Fruit fly (Drosophila melanogaster) whole organism, embryonic: Measurements from ENCODE around the gene Sf3a2.

Source experiments
- ATbp ChIP-seq: fragments of 200-800 bp; sonication (Bioruptor generic); optimal IDR thresholded peaks from 2 replicates; lab custom pipeline; 2017; ENCODE audit warnings: missing biosample characterization, mild to moderate bottlenecking, missing genetic modification characterization, missing genetic modification reagents
- Atf-2 ChIP-seq: fragments of 200-800 bp; sonication (Bioruptor generic); optimal IDR thresholded peaks from 2 replicates; lab custom pipeline; 2016; ENCODE audit warnings: missing biosample characterization, missing genetic modification characterization
- Atf3 ChIP-seq: fragments of 200-800 bp; sonication (Bioruptor generic); optimal IDR thresholded peaks from 3 replicates; lab custom pipeline; 2016; ENCODE audit warnings: missing biosample characterization, missing genetic modification characterization
- CG10147 ChIP-seq: fragments of 200-800 bp; sonication (Bioruptor generic); optimal IDR thresholded peaks from 2 replicates; lab custom pipeline; 2019; ENCODE audit warnings: missing biosample characterization, mild to moderate bottlenecking, missing genetic modification characterization, moderate library complexity
- CG10979 ChIP-seq: fragments of 200-800 bp; sonication (Bioruptor generic); optimal IDR thresholded peaks from 2 replicates; lab custom pipeline; 2018; ENCODE audit warnings: missing biosample characterization, mild to moderate bottlenecking, missing genetic modification characterization, moderate library complexity
- CG11456 ChIP-seq: fragments of 200-800 bp; sonication (Bioruptor generic); IDR thresholded peaks from 3 replicates; pipeline ENCODE4 v1.3.6; 2022; ENCODE audit warnings: missing biosample characterization, missing genetic modification characterization
- CG12299 ChIP-seq: fragments of 200-800 bp; sonication (Bioruptor generic); optimal IDR thresholded peaks from 2 replicates; lab custom pipeline; 2018; ENCODE audit warnings: missing biosample characterization, mild to moderate bottlenecking, missing genetic modification characterization
- CG16813 ChIP-seq: fragments of 200-800 bp; sonication (Bioruptor generic); IDR thresholded peaks from 3 replicates; pipeline ENCODE4 v1.3.6; 2022; ENCODE audit warnings: missing biosample characterization, missing genetic modification characterization; ENCODE audit not compliant: partially characterized antibody
- CG16815 ChIP-seq: fragments of 200-800 bp; sonication (Bioruptor generic); optimal IDR thresholded peaks from 3 replicates; lab custom pipeline; 2017; ENCODE audit warnings: missing biosample characterization, mild to moderate bottlenecking, missing genetic modification characterization
- CG17385 ChIP-seq: fragments of 200-800 bp; sonication (Bioruptor generic); optimal IDR thresholded peaks from 3 replicates; lab custom pipeline; 2018; ENCODE audit warnings: missing biosample characterization, mild to moderate bottlenecking, missing genetic modification characterization
- CG17829 ChIP-seq: fragments of 200-800 bp; optimal IDR thresholded peaks from 2 replicates; lab custom pipeline; 2019; ENCODE audit warnings: missing biosample characterization, mild to moderate bottlenecking, missing genetic modification characterization, moderate library complexity
- CG18011 ChIP-seq: fragments of 200-800 bp; sonication (Bioruptor generic); optimal IDR thresholded peaks from 2 replicates; lab custom pipeline; 2017; ENCODE audit warnings: missing biosample characterization, missing genetic modification characterization, mild to moderate bottlenecking, moderate library complexity, missing genotype
- CG6765 ChIP-seq: fragments of 200-800 bp; sonication (Bioruptor generic); optimal IDR thresholded peaks from 3 replicates; lab custom pipeline; 2017; ENCODE audit warnings: missing biosample characterization, mild to moderate bottlenecking, missing genetic modification characterization
- CG7745 ChIP-seq: fragments of 200-800 bp; sonication (Bioruptor generic); optimal IDR thresholded peaks from 2 replicates; lab custom pipeline; 2018; ENCODE audit warnings: missing biosample characterization, mild to moderate bottlenecking, missing genetic modification characterization, moderate library complexity
- CG7928 ChIP-seq: fragments of 200-800 bp; sonication (Bioruptor generic); optimal IDR thresholded peaks from 2 replicates; lab custom pipeline; 2017; ENCODE audit warnings: missing biosample characterization, mild to moderate bottlenecking, missing genetic modification characterization
- CG8924 ChIP-seq: fragments of 200-800 bp; optimal IDR thresholded peaks from 3 replicates; lab custom pipeline; 2019; ENCODE audit warnings: missing biosample characterization, mild to moderate bottlenecking, missing genetic modification characterization, moderate library complexity
- D ChIP-seq, 2 experiments: fragments of 200-800 bp in 1 of 2; fragments of >200 bp in 1 of 2; sonication (Bioruptor generic) in 1 of 2; optimal IDR thresholded peaks; 2 replicates in 1 of 2; 3 replicates in 1 of 2; lab custom pipeline; 2017; ENCODE audit warnings: mild to moderate bottlenecking in 1 of 2, missing biosample characterization in 1 of 2, missing genetic modification characterization in 1 of 2, missing genetic modification reagents in 1 of 2
- Doc2 ChIP-seq: fragments of 200-800 bp; sonication (Bioruptor generic); IDR thresholded peaks from 2 replicates; pipeline ENCODE4 v1.3.6; 2022; ENCODE audit warnings: missing biosample characterization, missing genetic modification characterization
- E2f2 ChIP-seq: fragments of 200-800 bp; sonication (Bioruptor generic); IDR thresholded peaks from 2 replicates; pipeline ENCODE4 v1.3.6; 2022; ENCODE audit warnings: missing biosample characterization, missing genetic modification characterization
- HmgD ChIP-seq: fragments of 200-800 bp; sonication (Bioruptor generic); optimal IDR thresholded peaks from 3 replicates; lab custom pipeline; 2016; ENCODE audit warnings: missing biosample characterization, missing genetic modification characterization
- Hmx ChIP-seq: fragments of 200-800 bp; sonication (Bioruptor generic); optimal IDR thresholded peaks from 2 replicates; lab custom pipeline; 2016; ENCODE audit warnings: missing biosample characterization, missing genetic modification characterization
- Hr39 ChIP-seq: fragments of >200 bp; optimal IDR thresholded peaks from 2 replicates; lab custom pipeline; 2017
- MTF-1 ChIP-seq: fragments of 200-800 bp; sonication (Bioruptor generic); optimal IDR thresholded peaks from 2 replicates; lab custom pipeline; 2018; ENCODE audit warnings: missing biosample characterization, mild to moderate bottlenecking, missing genetic modification characterization, borderline replicate concordance
- Meics ChIP-seq: fragments of 200-800 bp; sonication (Bioruptor generic); optimal IDR thresholded peaks from 2 replicates; lab custom pipeline; 2017; ENCODE audit warnings: missing biosample characterization, mild to moderate bottlenecking, missing genetic modification characterization
- Mes4 ChIP-seq: fragments of 200-800 bp; sonication (Bioruptor generic); optimal IDR thresholded peaks from 2 replicates; lab custom pipeline; 2016; ENCODE audit warnings: missing biosample characterization, missing genetic modification characterization
- Pdp1 ChIP-seq, 2 experiments: fragments of 200-800 bp; sonication (Bioruptor generic); optimal IDR thresholded peaks; 3 replicates each; lab custom pipeline; 2016; ENCODE audit warnings: missing biosample characterization in 2 of 2, missing genetic modification characterization in 2 of 2, mild to moderate bottlenecking in 1 of 2, moderate library complexity in 1 of 2
- Ssrp ChIP-seq: fragments of 200-800 bp; sonication (Bioruptor generic); optimal IDR thresholded peaks from 2 replicates; lab custom pipeline; 2018; ENCODE audit warnings: missing biosample characterization, mild to moderate bottlenecking, missing genetic modification characterization, moderate library complexity
- Xrp1 ChIP-seq: fragments of 200-800 bp; sonication (Bioruptor generic); IDR thresholded peaks from 2 replicates; pipeline ENCODE4 v1.3.6; 2022; ENCODE audit warnings: missing biosample characterization, missing genetic modification characterization
- ash1 ChIP-seq: fragments of 200-800 bp; sonication (Bioruptor generic); optimal IDR thresholded peaks from 2 replicates; lab custom pipeline; 2018; ENCODE audit warnings: missing biosample characterization, mild to moderate bottlenecking, missing genetic modification characterization
- az2 ChIP-seq: fragments of 200-800 bp; sonication (Bioruptor generic); optimal IDR thresholded peaks from 3 replicates; lab custom pipeline; 2016; ENCODE audit warnings: missing biosample characterization, missing genetic modification characterization
- bsh ChIP-seq, 2 experiments: fragments of 200-800 bp; sonication (Bioruptor generic); optimal IDR thresholded peaks; 2 replicates each; lab custom pipeline; 2017 to 2018; ENCODE audit warnings: mild to moderate bottlenecking in 2 of 2, missing biosample characterization in 2 of 2, missing genetic modification characterization in 2 of 2, moderate library complexity in 1 of 2
- caup ChIP-seq: fragments of 200-800 bp; sonication (Bioruptor generic); optimal IDR thresholded peaks from 3 replicates; lab custom pipeline; 2017; ENCODE audit warnings: missing biosample characterization, mild to moderate bottlenecking, missing genetic modification characterization, moderate library complexity; ENCODE audit not compliant: severe bottlenecking
- corto ChIP-seq: fragments of 200-800 bp; sonication (Bioruptor generic); optimal IDR thresholded peaks from 2 replicates; lab custom pipeline; 2016; ENCODE audit warnings: missing biosample characterization, mild to moderate bottlenecking, missing genetic modification characterization, moderate library complexity
- dmrt99B ChIP-seq: fragments of 200-800 bp; sonication (Bioruptor generic); optimal IDR thresholded peaks from 2 replicates; lab custom pipeline; 2018; ENCODE audit warnings: missing biosample characterization, mild to moderate bottlenecking, missing genetic modification characterization, moderate library complexity
- dpn ChIP-seq, 2 experiments: fragments of 200-800 bp; sonication (Bioruptor generic); optimal IDR thresholded peaks; 3 replicates each; lab custom pipeline; 2016; ENCODE audit warnings: missing biosample characterization in 2 of 2, missing genetic modification characterization in 2 of 2
- hb ChIP-seq: fragments of 200-800 bp; sonication (Bioruptor generic); IDR thresholded peaks from 3 replicates; pipeline ENCODE4 v1.3.6; 2022; ENCODE audit warnings: missing biosample characterization, missing genetic modification characterization; ENCODE audit not compliant: partially characterized antibody
- hkb ChIP-seq, 2 experiments: fragments of 200-800 bp in 1 of 2; fragments of >200 bp in 1 of 2; sonication (Bioruptor generic) in 1 of 2; IDR thresholded peaks in 1 of 2; optimal IDR thresholded peaks in 1 of 2; 2 replicates each; pipeline versions ENCODE4 v1.3.6 to Lab custom; 2017 to 2022; ENCODE audit warnings: missing biosample characterization in 1 of 2, missing genetic modification characterization in 1 of 2
- kah ChIP-seq: fragments of 200-800 bp; sonication (Bioruptor generic); optimal IDR thresholded peaks from 2 replicates; lab custom pipeline; 2018; ENCODE audit warnings: missing biosample characterization, mild to moderate bottlenecking, missing genetic modification characterization
- lbe ChIP-seq: fragments of 200-800 bp; sonication (Bioruptor generic); optimal IDR thresholded peaks from 2 replicates; lab custom pipeline; 2016; ENCODE audit warnings: missing biosample characterization, mild to moderate bottlenecking, missing genetic modification characterization
- lmd ChIP-seq: fragments of 200-800 bp; sonication (Bioruptor generic); IDR thresholded peaks from 2 replicates; pipeline ENCODE4 v1.3.6; 2022; ENCODE audit warnings: missing biosample characterization, missing genetic modification characterization
- odd ChIP-seq: fragments of 200-800 bp; sonication (Bioruptor generic); optimal IDR thresholded peaks from 2 replicates; lab custom pipeline; 2017; ENCODE audit warnings: missing biosample characterization, mild to moderate bottlenecking, missing genetic modification characterization
- ro ChIP-seq: fragments of 200-800 bp; sonication (Bioruptor generic); IDR thresholded peaks from 2 replicates; pipeline ENCODE4 v1.3.6; 2022; ENCODE audit warnings: missing biosample characterization, missing genetic modification characterization
- sima ChIP-seq: fragments of 200-800 bp; sonication (Bioruptor generic); optimal IDR thresholded peaks from 2 replicates; lab custom pipeline; 2016; ENCODE audit warnings: missing biosample characterization, missing genetic modification characterization
- sna ChIP-seq: fragments of 200-800 bp; sonication (Bioruptor generic); IDR thresholded peaks from 2 replicates; pipeline ENCODE4 v1.3.6; 2022; ENCODE audit warnings: missing biosample characterization, missing genetic modification characterization; ENCODE audit not compliant: partially characterized antibody
- ssp ChIP-seq: fragments of 200-800 bp; sonication (Bioruptor generic); IDR thresholded peaks from 2 replicates; pipeline ENCODE4 v1.3.6; 2022; ENCODE audit warnings: missing biosample characterization, missing genetic modification characterization
- sug ChIP-seq: fragments of 200-800 bp; optimal IDR thresholded peaks from 2 replicates; lab custom pipeline; 2019; ENCODE audit warnings: missing biosample characterization, mild to moderate bottlenecking, missing genetic modification characterization, moderate library complexity
- tin ChIP-seq: fragments of 200-800 bp; sonication (Bioruptor generic); optimal IDR thresholded peaks from 3 replicates; lab custom pipeline; 2016; ENCODE audit warnings: missing biosample characterization, missing genetic modification characterization
- twi ChIP-seq: fragments of 200-800 bp; optimal IDR thresholded peaks from 2 replicates; lab custom pipeline; 2019; ENCODE audit warnings: missing biosample characterization, mild to moderate bottlenecking, missing genetic modification characterization, moderate library complexity
- tx ChIP-seq: fragments of 200-800 bp; sonication (Bioruptor generic); optimal IDR thresholded peaks from 2 replicates; lab custom pipeline; 2016; ENCODE audit warnings: missing biosample characterization, missing genetic modification characterization

Gene Sf3a2

dm6 chr3L:12806290-12806743 is 7.5 kb downstream of the Sf3a2 start (continued):
- TF ChIP-seq HmgD (GFP tag; lab: Kevin White, UChicago): no peak
- peak; percentile 57 for TF ChIP-seq Xrp1 (GFP tag; lab: Robert Waterston, UW)
- peak in 1 of 2 experiments; percentile 58 for TF ChIP-seq Pdp1 (GFP tag; optimal IDR thresholded peaks at IDR 0.05; lab: Kevin White, UChicago)
- peak; percentile 68 for TF ChIP-seq CG12299 (tag; lab: Kevin White, UChicago)
- peak; percentile 47 for TF ChIP-seq tin
- TF ChIP-seq CG10979 (tag; lab: Kevin White, UChicago): peak; percentile 61
- TF ChIP-seq E2f2 (GFP tag; lab: Robert Waterston, UW): no peak; the same call in 1 of the 2 replicates
- peak; percentile 51 for TF ChIP-seq MTF-1 (GFP tag; lab: Kevin White, UChicago)
- TF ChIP-seq CG17385 (GFP tag; lab: Kevin White, UChicago): peak; percentile 65
- peak in 1 of 2 experiments; percentile 60 for TF ChIP-seq dpn (GFP tag; optimal IDR thresholded peaks at IDR 0.05; lab: Kevin White, UChicago)
- TF ChIP-seq ATbp (GFP tag; lab: Kevin White, UChicago): peak; percentile 66
- TF ChIP-seq Mes4 (GFP tag; lab: Kevin White, UChicago): no peak
- TF ChIP-seq D (optimal IDR thresholded peaks at IDR 0.05; lab: Kevin White, UChicago): no peak
- peak; percentile 51 for TF ChIP-seq D (GFP tag; optimal IDR thresholded peaks at IDR 0.05; lab: Kevin White, UChicago)
- TF ChIP-seq sima (GFP tag; lab: Kevin White, UChicago): no peak
- TF ChIP-seq ash1 (GFP tag; lab: Kevin White, UChicago): no peak
- TF ChIP-seq ssp (GFP tag; lab: Robert Waterston, UW): no peak
- no peak for TF ChIP-seq CG7745 (tag; lab: Kevin White, UChicago)
- no peak for TF ChIP-seq Doc2 (GFP tag; lab: Robert Waterston, UW)
- no peak for TF ChIP-seq Hmx (GFP tag; lab: Kevin White, UChicago)
- TF ChIP-seq CG17829 (tag; lab: Kevin White, UChicago): peak; percentile 81
- TF ChIP-seq sug: peak; percentile 33
- peak; percentile 37 for TF ChIP-seq Ssrp
- no peak for TF ChIP-seq hkb (optimal IDR thresholded peaks at IDR 0.05; lab: Kevin White, UChicago)
- TF ChIP-seq hkb (GFP tag; IDR thresholded peaks at IDR 0.05; lab: Robert Waterston, UW): peak; percentile 73; the same call in 1 of the 2 replicates
- TF ChIP-seq CG16815 (GFP tag; lab: Kevin White, UChicago): no peak
- TF ChIP-seq CG8924 (tag; lab: Kevin White, UChicago): peak; percentile 78
- peak; percentile 65 for TF ChIP-seq CG6765 (GFP tag; lab: Kevin White, UChicago)
- no peak for TF ChIP-seq CG7928
- TF ChIP-seq CG11456 (GFP tag; lab: Robert Waterston, UW): no peak
- TF ChIP-seq CG18011 (GFP tag; lab: Kevin White, UChicago): no peak
- TF ChIP-seq tx (GFP tag; lab: Kevin White, UChicago): no peak
- peak; percentile 60 for TF ChIP-seq odd (GFP tag; lab: Kevin White, UChicago)
- TF ChIP-seq twi (tag; lab: Kevin White, UChicago): no peak
- peak in 1 of 2 experiments; percentile 65 for TF ChIP-seq bsh (GFP tag; optimal IDR thresholded peaks at IDR 0.05; lab: Kevin White, UChicago)
- no peak for TF ChIP-seq hb (GFP tag; lab: Robert Waterston, UW)
- TF ChIP-seq corto: no peak
- TF ChIP-seq ro (GFP tag; lab: Robert Waterston, UW): no peak
- TF ChIP-seq Atf-2 (GFP tag; lab: Kevin White, UChicago): no peak
- peak; percentile 54 for TF ChIP-seq az2 (GFP tag; lab: Kevin White, UChicago)
- no peak for TF ChIP-seq lmd (GFP tag; lab: Robert Waterston, UW)
- peak; percentile 65 for TF ChIP-seq dmrt99B (tag; lab: Kevin White, UChicago)
- TF ChIP-seq CG10147: peak; percentile 41
- TF ChIP-seq lbe (GFP tag; lab: Kevin White, UChicago): peak; percentile 55
- TF ChIP-seq CG16813 (GFP tag; lab: Robert Waterston, UW): no peak
- TF ChIP-seq caup (GFP tag; lab: Kevin White, UChicago): peak; percentile 32
- TF ChIP-seq kah: no peak
- no peak for TF ChIP-seq Atf3 (GFP tag; lab: Kevin White, UChicago)
- TF ChIP-seq Hr39 (lab: Kevin White, UChicago): no peak
- TF ChIP-seq Meics (GFP tag; lab: Kevin White, UChicago): peak; percentile 58
- TF ChIP-seq sna (GFP tag; lab: Robert Waterston, UW): no peak
